Worm (Caenorhabditis elegans) whole organism, L1 larva: Measurements from ENCODE around the gene ant-1.4.

Experiments
- C04F5.9 ChIP-seq: sonication (generic microtip); optimal IDR thresholded peaks from 2 replicates; lab custom pipeline; 2016; ENCODE audit warnings: missing genetic modification characterization, missing compliant biosample characterization
- C16A3.4 ChIP-seq: fragments of 150-350 bp; optimal IDR thresholded peaks from 2 replicates; lab custom pipeline; 2014; ENCODE audit warnings: missing biosample characterization, missing genetic modification characterization
- C34B4.2 ChIP-seq: sonication (generic microtip); optimal IDR thresholded peaks from 2 replicates; lab custom pipeline; 2017; ENCODE audit warnings: mild to moderate bottlenecking, missing genetic modification characterization, missing compliant biosample characterization
- F16B12.6 ChIP-seq: fragments of 150-350 bp; optimal IDR thresholded peaks from 2 replicates; lab custom pipeline; 2014; ENCODE audit warnings: missing biosample characterization, missing genetic modification characterization
- Y116A8C.19 ChIP-seq: sonication (generic microtip); optimal IDR thresholded peaks from 2 replicates; lab custom pipeline; 2016; ENCODE audit warnings: missing compliant biosample characterization, missing genetic modification characterization, borderline replicate concordance
- aha-1 ChIP-seq: fragments of 150-350 bp; optimal IDR thresholded peaks from 2 replicates; lab custom pipeline; 2014; ENCODE audit warnings: missing biosample characterization, missing genetic modification characterization
- ama-1 ChIP-seq: fragments of 150-350 bp; optimal IDR thresholded peaks from 2 replicates; lab custom pipeline; 2014
- blmp-1 ChIP-seq: fragments of 150-350 bp; optimal IDR thresholded peaks from 2 replicates; lab custom pipeline; 2014; ENCODE audit warnings: missing biosample characterization, missing genetic modification characterization
- ceh-63 ChIP-seq: fragments of 200-800 bp; sonication (Bioruptor generic); optimal IDR thresholded peaks from 2 replicates; lab custom pipeline; 2018; ENCODE audit warnings: mild to moderate bottlenecking, missing genetic modification characterization, missing compliant biosample characterization
- ceh-8 ChIP-seq: fragments of 200-800 bp; sonication (Bioruptor generic); optimal IDR thresholded peaks from 2 replicates; lab custom pipeline; 2018; ENCODE audit warnings: mild to moderate bottlenecking, missing genetic modification characterization, moderate library complexity, missing compliant biosample characterization
- ceh-88 ChIP-seq: fragments of 200-800 bp; sonication (Bioruptor generic); IDR thresholded peaks from 2 replicates; pipeline ENCODE4 v1.3.6; 2022; ENCODE audit warnings: missing genetic modification characterization, missing compliant biosample characterization
- dpl-1 ChIP-seq, 3 experiments: fragments of 150-350 bp in 2 of 3; sonication (generic microtip) in 1 of 3; optimal IDR thresholded peaks; 2 replicates each; lab custom pipeline; 2014 to 2017; ENCODE audit warnings: missing biosample characterization in 3 of 3, missing genetic modification characterization in 3 of 3, missing genetic modification reagents in 3 of 3
- dsc-1 ChIP-seq: sonication (generic microtip); optimal IDR thresholded peaks from 2 replicates; lab custom pipeline; 2016; ENCODE audit warnings: mild to moderate bottlenecking, missing genetic modification characterization, missing compliant biosample characterization
- efl-3 ChIP-seq: fragments of 200-800 bp; sonication (Bioruptor generic); optimal IDR thresholded peaks from 2 replicates; lab custom pipeline; 2018; ENCODE audit warnings: mild to moderate bottlenecking, missing genetic modification characterization, missing compliant biosample characterization
- egl-13 ChIP-seq: sonication (generic microtip); optimal IDR thresholded peaks from 2 replicates; lab custom pipeline; 2016; ENCODE audit warnings: missing genotype, missing genetic modification reagents, missing genetic modification characterization, missing compliant biosample characterization
- elt-3 ChIP-seq, 6 experiments: fragments of 150-350 bp in 1 of 6; sonication (generic microtip); optimal IDR thresholded peaks; 2 replicates each; lab custom pipeline; 2017 to 2018; ENCODE audit warnings: missing biosample characterization in 6 of 6, missing genetic modification characterization in 6 of 6, inconsistent platforms in 1 of 6
- ets-5 ChIP-seq: fragments of 200-800 bp; sonication (Bioruptor generic); IDR thresholded peaks from 2 replicates; pipeline ENCODE4 v1.3.6; 2022; ENCODE audit warnings: missing genetic modification characterization, missing compliant biosample characterization
- fkh-4 ChIP-seq: sonication (generic microtip); optimal IDR thresholded peaks from 2 replicates; lab custom pipeline; 2016; ENCODE audit warnings: missing compliant biosample characterization, missing genetic modification characterization, borderline replicate concordance
- fkh-8 ChIP-seq: sonication (generic microtip); optimal IDR thresholded peaks from 2 replicates; lab custom pipeline; 2016; ENCODE audit warnings: mild to moderate bottlenecking, missing genetic modification characterization, missing compliant biosample characterization
- hlh-17 ChIP-seq: fragments of 200-800 bp; sonication (Bioruptor generic); optimal IDR thresholded peaks from 2 replicates; lab custom pipeline; 2018; ENCODE audit warnings: missing genetic modification characterization, mild to moderate bottlenecking, missing compliant biosample characterization, moderate library complexity, borderline replicate concordance
- jun-1 ChIP-seq: fragments of 150-350 bp; optimal IDR thresholded peaks from 2 replicates; lab custom pipeline; 2014; ENCODE audit warnings: missing biosample characterization, missing genetic modification reagents, missing genetic modification characterization
- lin-13 ChIP-seq: fragments of 150-350 bp; optimal IDR thresholded peaks from 2 replicates; lab custom pipeline; 2014; ENCODE audit warnings: missing biosample characterization, missing genetic modification reagents, missing genetic modification characterization
- lin-14 ChIP-seq: fragments of 200-800 bp; sonication (Bioruptor generic); optimal IDR thresholded peaks from 2 replicates; lab custom pipeline; 2018; ENCODE audit warnings: mild to moderate bottlenecking, missing genetic modification characterization, moderate library complexity, missing compliant biosample characterization
- lin-15B ChIP-seq: fragments of 150-350 bp; sonication (generic microtip); optimal IDR thresholded peaks from 3 replicates; lab custom pipeline; 2014; ENCODE audit warnings: missing biosample characterization, missing genetic modification characterization
- lin-39 ChIP-seq: fragments of 150-350 bp; optimal IDR thresholded peaks from 2 replicates; lab custom pipeline; 2014; ENCODE audit warnings: missing biosample characterization, missing genetic modification reagents, missing genetic modification characterization
- lsy-2 ChIP-seq, 2 experiments: fragments of 150-350 bp; optimal IDR thresholded peaks; 2 replicates each; lab custom pipeline; 2014; ENCODE audit warnings: missing biosample characterization in 2 of 2, missing genetic modification characterization in 2 of 2
- mab-9 ChIP-seq: fragments of 200-800 bp; sonication (Bioruptor generic); IDR thresholded peaks from 2 replicates; pipeline ENCODE4 v1.3.6; 2022; ENCODE audit warnings: missing genetic modification reagents, missing genetic modification characterization, missing compliant biosample characterization
- mdl-1 ChIP-seq, 2 experiments: fragments of 150-350 bp; optimal IDR thresholded peaks; 2 replicates each; lab custom pipeline; 2014 to 2017; ENCODE audit warnings: missing biosample characterization in 2 of 2, missing genetic modification characterization in 2 of 2, inconsistent platforms in 1 of 2
- mef-2 ChIP-seq: fragments of 150-350 bp; optimal IDR thresholded peaks from 2 replicates; lab custom pipeline; 2014; ENCODE audit warnings: missing biosample characterization, missing genetic modification characterization
- mep-1 ChIP-seq: fragments of 150-350 bp; optimal IDR thresholded peaks from 2 replicates; lab custom pipeline; 2014; ENCODE audit warnings: missing biosample characterization, missing genetic modification characterization
- nhr-11 ChIP-seq: fragments of 150-350 bp; optimal IDR thresholded peaks from 2 replicates; lab custom pipeline; 2014; ENCODE audit warnings: missing biosample characterization, missing genetic modification characterization
- nhr-12 ChIP-seq: sonication (generic microtip); optimal IDR thresholded peaks from 2 replicates; lab custom pipeline; 2017; ENCODE audit warnings: missing biosample characterization, missing genetic modification characterization
- nhr-19 ChIP-seq: fragments of 200-800 bp; sonication (Bioruptor generic); conservative IDR thresholded peaks from 2 replicates; pipeline ENCODE4 v1.3.6; 2022; ENCODE audit warnings: missing genetic modification characterization, missing compliant biosample characterization
- nhr-237 ChIP-seq: fragments of 150-350 bp; optimal IDR thresholded peaks from 2 replicates; lab custom pipeline; 2014; ENCODE audit warnings: missing biosample characterization, missing genetic modification characterization
- nhr-28 ChIP-seq: fragments of 150-350 bp; optimal IDR thresholded peaks from 2 replicates; lab custom pipeline; 2014; ENCODE audit warnings: missing biosample characterization, missing genetic modification characterization
- nhr-47 ChIP-seq: sonication (generic microtip); optimal IDR thresholded peaks from 2 replicates; lab custom pipeline; 2016; ENCODE audit warnings: mild to moderate bottlenecking, missing genetic modification characterization, moderate library complexity, missing compliant biosample characterization
- nhr-76 ChIP-seq: sonication (generic microtip); optimal IDR thresholded peaks from 2 replicates; lab custom pipeline; 2017; ENCODE audit warnings: missing biosample characterization, missing genetic modification characterization
- nhr-77 ChIP-seq: fragments of 150-350 bp; optimal IDR thresholded peaks from 2 replicates; lab custom pipeline; 2014; ENCODE audit warnings: missing biosample characterization, missing genetic modification characterization
- nhr-84 ChIP-seq: sonication (generic microtip); optimal IDR thresholded peaks from 2 replicates; lab custom pipeline; 2017; ENCODE audit warnings: missing biosample characterization, missing genetic modification characterization
- nhr-85 ChIP-seq: sonication (generic microtip); peaks from one replicate; lab custom pipeline; 2016; ENCODE audit warnings: missing genetic modification characterization, inconsistent platforms, missing compliant biosample characterization
- pqm-1 ChIP-seq: sonication (generic microtip); optimal IDR thresholded peaks from 3 replicates; lab custom pipeline; 2017; ENCODE audit warnings: missing biosample characterization, missing genetic modification characterization
- skn-1 ChIP-seq: fragments of 150-350 bp; optimal IDR thresholded peaks from 2 replicates; lab custom pipeline; 2014; ENCODE audit warnings: missing biosample characterization, missing genetic modification characterization
- snpc-4 ChIP-seq: fragments of 150-350 bp; optimal IDR thresholded peaks from 2 replicates; lab custom pipeline; 2014; ENCODE audit warnings: missing biosample characterization, missing genetic modification characterization
- snu-23 ChIP-seq: sonication (generic microtip); optimal IDR thresholded peaks from 2 replicates; lab custom pipeline; 2016; ENCODE audit warnings: missing genetic modification characterization, missing compliant biosample characterization
- sptf-1 ChIP-seq: fragments of 150-350 bp; optimal IDR thresholded peaks from 2 replicates; lab custom pipeline; 2014; ENCODE audit warnings: missing biosample characterization, missing genetic modification characterization
- swsn-7 ChIP-seq: sonication (generic microtip); optimal IDR thresholded peaks from 2 replicates; lab custom pipeline; 2016; ENCODE audit warnings: missing genetic modification characterization, missing compliant biosample characterization
- tbx-2 ChIP-seq: sonication (generic microtip); optimal IDR thresholded peaks from 2 replicates; lab custom pipeline; 2016; ENCODE audit warnings: missing genetic modification characterization, missing compliant biosample characterization
- unc-62 ChIP-seq: fragments of 150-350 bp; optimal IDR thresholded peaks from 2 replicates; lab custom pipeline; 2014; ENCODE audit warnings: missing biosample characterization, missing genetic modification reagents, missing genetic modification characterization
- unc-98 ChIP-seq: fragments of 200-800 bp; sonication (Bioruptor generic); IDR thresholded peaks from 2 replicates; pipeline ENCODE4 v1.3.6; 2022; ENCODE audit warnings: missing genetic modification characterization, missing compliant biosample characterization
- vab-15 ChIP-seq: sonication (generic microtip); optimal IDR thresholded peaks from 2 replicates; lab custom pipeline; 2017; ENCODE audit warnings: missing genotype, mild to moderate bottlenecking, missing genetic modification characterization, missing compliant biosample characterization
- xbp-1 ChIP-seq: sonication (generic microtip); optimal IDR thresholded peaks from 2 replicates; lab custom pipeline; 2016; ENCODE audit warnings: missing genetic modification characterization, missing compliant biosample characterization
- zag-1 ChIP-seq: fragments of 150-350 bp; optimal IDR thresholded peaks from 2 replicates; lab custom pipeline; 2014; ENCODE audit warnings: missing biosample characterization, missing genetic modification characterization
- zip-4 ChIP-seq: fragments of 200-800 bp; sonication (Bioruptor generic); optimal IDR thresholded peaks from 2 replicates; lab custom pipeline; 2018; ENCODE audit warnings: mild to moderate bottlenecking, missing genetic modification characterization, moderate library complexity, missing compliant biosample characterization
- ztf-11 ChIP-seq, 2 experiments: sonication (generic microtip); optimal IDR thresholded peaks; 2 replicates each; lab custom pipeline; 2016 to 2017; ENCODE audit warnings: missing genetic modification characterization in 2 of 2, missing biosample characterization in 1 of 2, missing compliant biosample characterization in 1 of 2

The ant-1.4 gene

ce11 chrIV:8498773-8499360, 38.8 kb upstream of the ant-1.4 start, which contains the start of the genes acdh-13 and mesp-1:
acdh-13 (minus strand) TSS chrIV:8498823.
mesp-1 (plus strand) TSS chrIV:8499310.
- TF ChIP-seq aha-1 (no peak), nhr-47 (tag; lab: Kevin White, UChicago) (peak; percentile 70), swsn-7 (tag; lab: Kevin White, UChicago) (peak; percentile 43), blmp-1 (tag; lab: Kevin White, UChicago) (peak; percentile 16), snu-23 (GFP tag; lab: Kevin White, UChicago) (peak; percentile 64), nhr-19 (GFP tag; lab: Robert Waterston, UW) (no peak), nhr-84 (tag; lab: Kevin White, UChicago) (no peak), mab-9 (GFP tag; lab: Robert Waterston, UW) (no peak), ceh-8 (GFP tag; lab: Kevin White, UChicago) (no peak), ets-5 (GFP tag; lab: Robert Waterston, UW) (no peak), mep-1 (tag; lab: Kevin White, UChicago) (peak; percentile 39), fkh-4 (peak; percentile 62), elt-3 (tag; optimal IDR thresholded peaks at IDR 0.05; lab: Kevin White, UChicago) (peak in 1 of 6 experiments; percentile 27), unc-62 (GFP tag; lab: Kevin White, UChicago) (no peak), nhr-76 (no peak), lsy-2 (tag; optimal IDR thresholded peaks at IDR 0.05; lab: Kevin White, UChicago) (peak; percentile 43 to 66), nhr-12 (tag; lab: Kevin White, UChicago) (no peak), mdl-1 (tag; optimal IDR thresholded peaks at IDR 0.05; lab: Kevin White, UChicago) (no peak), C04F5.9 (tag; lab: Kevin White, UChicago) (no peak), C16A3.4 (tag; lab: Kevin White, UChicago) (peak; percentile 10), lin-13 (peak; percentile 3), sptf-1 (tag; lab: Kevin White, UChicago) (no peak), nhr-28 (tag; lab: Kevin White, UChicago) (no peak), jun-1 (tag; lab: Kevin White, UChicago) (no peak), xbp-1 (peak; percentile 35), zip-4 (GFP tag; lab: Kevin White, UChicago) (no peak), fkh-8 (tag; lab: Kevin White, UChicago) (peak; percentile 29), nhr-11 (tag; lab: Kevin White, UChicago) (no peak), unc-98 (GFP tag; lab: Robert Waterston, UW) (no peak), zag-1 (no peak), hlh-17 (no peak), Y116A8C.19 (tag; lab: Kevin White, UChicago) (no peak), vab-15 (tag; lab: Kevin White, UChicago) (no peak), F16B12.6 (tag; lab: Kevin White, UChicago) (peak; percentile 8), dsc-1 (peak; percentile 46), dpl-1 (GFP tag; optimal IDR thresholded peaks at IDR 0.05; lab: Kevin White, UChicago) (peak; percentile 88 to 93 (median 91)), egl-13 (tag; lab: Kevin White, UChicago) (peak; percentile 61), nhr-85 (tag; lab: Kevin White, UChicago) (peak; percentile 62), pqm-1 (tag; lab: Kevin White, UChicago) (no peak), mef-2 (tag; lab: Kevin White, UChicago) (no peak), ztf-11 (tag; optimal IDR thresholded peaks at IDR 0.05; lab: Kevin White, UChicago) (peak in 1 of 2 experiments; percentile 66), ceh-88 (GFP tag; lab: Robert Waterston, UW) (no peak), nhr-77 (tag; lab: Kevin White, UChicago) (no peak), efl-3 (GFP tag; lab: Kevin White, UChicago) (no peak), C34B4.2 (tag; lab: Kevin White, UChicago) (no peak), ama-1 (lab: Kevin White, UChicago) (no peak), lin-14 (GFP tag; lab: Kevin White, UChicago) (no peak), nhr-237 (tag; lab: Kevin White, UChicago) (no peak), snpc-4 (tag; lab: Kevin White, UChicago) (peak; percentile 20), ceh-63 (GFP tag; lab: Kevin White, UChicago) (no peak), tbx-2 (tag; lab: Kevin White, UChicago) (peak; percentile 58), lin-39 (tag; lab: Kevin White, UChicago) (no peak), skn-1 (tag; lab: Kevin White, UChicago) (peak; percentile 31), lin-15B (tag; lab: Kevin White, UChicago) (no peak)
